Fruit fly (Drosophila melanogaster) whole organism, embryonic: ENCODE data around the gene CG32425.

Source experiments
- Antp ChIP-seq: fragments of 200-800 bp; sonication (Bioruptor generic); optimal IDR thresholded peaks from 3 replicates; lab custom pipeline; 2016; ENCODE audit warnings: missing biosample characterization, missing genetic modification characterization
- Bgb ChIP-seq: fragments of 200-800 bp; sonication (Bioruptor generic); IDR thresholded peaks from 2 replicates; pipeline ENCODE4 v1.3.6; 2022; ENCODE audit warnings: missing biosample characterization, missing genetic modification characterization; ENCODE audit not compliant: partially characterized antibody
- C15 ChIP-seq: fragments of 200-800 bp; sonication (Bioruptor generic); IDR thresholded peaks from 3 replicates; pipeline ENCODE4 v1.3.6; 2022; ENCODE audit warnings: missing biosample characterization, missing genetic modification characterization
- CG10366 ChIP-seq: fragments of 200-800 bp; sonication (Bioruptor generic); IDR thresholded peaks from 2 replicates; pipeline ENCODE4 v1.3.6; 2022; ENCODE audit warnings: missing biosample characterization, missing genetic modification characterization
- CG10959 ChIP-seq: fragments of 200-800 bp; sonication (Bioruptor generic); IDR thresholded peaks from 2 replicates; pipeline ENCODE4 v1.3.6; 2022; ENCODE audit warnings: missing biosample characterization, missing genetic modification characterization
- CG11093 ChIP-seq: fragments of 200-800 bp; sonication (Bioruptor generic); IDR thresholded peaks from 3 replicates; pipeline ENCODE4 v1.3.6; 2022; ENCODE audit warnings: missing biosample characterization, missing genetic modification characterization
- CG11504 ChIP-seq: fragments of 200-800 bp; sonication (Bioruptor generic); optimal IDR thresholded peaks from 3 replicates; lab custom pipeline; 2019; ENCODE audit warnings: missing biosample characterization, mild to moderate bottlenecking, missing genetic modification characterization, moderate library complexity
- CG11695 ChIP-seq: fragments of 200-800 bp; sonication (Bioruptor generic); IDR thresholded peaks from 3 replicates; pipeline ENCODE4 v1.3.6; 2022; ENCODE audit warnings: missing biosample characterization, missing genetic modification characterization
- CG12071 ChIP-seq: fragments of 200-800 bp; sonication (Bioruptor generic); optimal IDR thresholded peaks from 3 replicates; lab custom pipeline; 2018; ENCODE audit warnings: missing biosample characterization, mild to moderate bottlenecking, missing genetic modification characterization
- CG18476 ChIP-seq: fragments of 200-800 bp; sonication (Bioruptor generic); optimal IDR thresholded peaks from 2 replicates; lab custom pipeline; 2016; ENCODE audit warnings: missing biosample characterization, mild to moderate bottlenecking, missing genetic modification characterization
- CG2116 ChIP-seq: fragments of 200-800 bp; sonication (Bioruptor generic); optimal IDR thresholded peaks from 3 replicates; lab custom pipeline; 2018; ENCODE audit warnings: missing biosample characterization, mild to moderate bottlenecking, missing genetic modification characterization
- CG3065 ChIP-seq: fragments of 200-800 bp; sonication (Bioruptor generic); optimal IDR thresholded peaks from 2 replicates; lab custom pipeline; 2016; ENCODE audit warnings: missing biosample characterization, missing genetic modification characterization
- CG3163 ChIP-seq: fragments of 200-800 bp; sonication (Bioruptor generic); optimal IDR thresholded peaks from 3 replicates; lab custom pipeline; 2016; ENCODE audit warnings: missing biosample characterization, missing genetic modification characterization
- CG33557 ChIP-seq: fragments of 200-800 bp; sonication (Bioruptor generic); optimal IDR thresholded peaks from 2 replicates; lab custom pipeline; 2019; ENCODE audit warnings: missing biosample characterization, mild to moderate bottlenecking, missing genetic modification characterization, moderate library complexity
- CG4404 ChIP-seq: fragments of 200-800 bp; sonication (Bioruptor generic); IDR thresholded peaks from 2 replicates; pipeline ENCODE4 v1.3.6; 2022; ENCODE audit warnings: missing biosample characterization, missing genetic modification characterization
- CG6791 ChIP-seq: fragments of 200-800 bp; sonication (Bioruptor generic); IDR thresholded peaks from 3 replicates; pipeline ENCODE4 v1.3.6; 2022; ENCODE audit warnings: missing biosample characterization, missing genetic modification characterization; ENCODE audit not compliant: partially characterized antibody
- CG8290 ChIP-seq, 3 experiments: fragments of 200-800 bp; sonication (Bioruptor generic); optimal IDR thresholded peaks; 2 replicates each; lab custom pipeline; 2016 to 2019; ENCODE audit warnings: missing biosample characterization in 3 of 3, missing genetic modification characterization in 3 of 3, mild to moderate bottlenecking in 2 of 3, moderate library complexity in 1 of 3
- CG9797 ChIP-seq: fragments of 200-800 bp; sonication (Bioruptor generic); optimal IDR thresholded peaks from 3 replicates; lab custom pipeline; 2018; ENCODE audit warnings: missing biosample characterization, mild to moderate bottlenecking, missing genetic modification characterization
- CG9932 ChIP-seq: fragments of 200-800 bp; sonication (Bioruptor generic); IDR thresholded peaks from 2 replicates; pipeline ENCODE4 v1.3.6; 2022; ENCODE audit warnings: missing biosample characterization, missing genetic modification characterization
- Elba2 ChIP-seq: fragments of 200-800 bp; sonication (Bioruptor generic); optimal IDR thresholded peaks from 3 replicates; lab custom pipeline; 2016; ENCODE audit warnings: missing biosample characterization, missing genetic modification characterization
- Ets65A ChIP-seq: fragments of 200-800 bp; sonication (Bioruptor generic); peaks from one replicate; lab custom pipeline; 2016; ENCODE audit warnings: missing biosample characterization, missing genetic modification characterization
- Hand ChIP-seq: fragments of 200-800 bp; sonication (Bioruptor generic); optimal IDR thresholded peaks from 2 replicates; lab custom pipeline; 2017; ENCODE audit warnings: mild to moderate bottlenecking, missing biosample characterization, missing genetic modification reagents, missing genetic modification characterization
- HmgZ ChIP-seq: fragments of 200-800 bp; sonication (Bioruptor generic); optimal IDR thresholded peaks from 2 replicates; lab custom pipeline; 2018; ENCODE audit warnings: missing biosample characterization, mild to moderate bottlenecking, missing genetic modification characterization
- Hmr ChIP-seq: fragments of 200-800 bp; sonication (Bioruptor generic); optimal IDR thresholded peaks from 3 replicates; lab custom pipeline; 2017; ENCODE audit warnings: mild to moderate bottlenecking, missing biosample characterization, missing genetic modification reagents, missing genetic modification characterization
- Med ChIP-seq: fragments of 200-800 bp; sonication (Bioruptor generic); peaks from one replicate; lab custom pipeline; 2016; ENCODE audit warnings: missing biosample characterization, missing genetic modification characterization, mild to moderate bottlenecking, inconsistent platforms, moderate library complexity
- Opbp ChIP-seq: fragments of 200-800 bp; sonication (Bioruptor generic); IDR thresholded peaks from 3 replicates; pipeline ENCODE4 v1.3.6; 2022; ENCODE audit warnings: missing biosample characterization, missing genetic modification characterization; ENCODE audit not compliant: partially characterized antibody
- Pdp1 ChIP-seq, 2 experiments: fragments of 200-800 bp; sonication (Bioruptor generic); optimal IDR thresholded peaks; 3 replicates each; lab custom pipeline; 2016; ENCODE audit warnings: missing biosample characterization in 2 of 2, missing genetic modification characterization in 2 of 2, mild to moderate bottlenecking in 1 of 2, moderate library complexity in 1 of 2
- Sry-δ ChIP-seq: fragments of 200-800 bp; sonication (Bioruptor generic); optimal IDR thresholded peaks from 2 replicates; lab custom pipeline; 2016; ENCODE audit warnings: missing biosample characterization, missing genetic modification characterization
- abd-A ChIP-seq: fragments of 200-800 bp; sonication (Bioruptor generic); optimal IDR thresholded peaks from 3 replicates; lab custom pipeline; 2019; ENCODE audit warnings: missing biosample characterization, mild to moderate bottlenecking, missing genetic modification characterization, moderate library complexity
- amos ChIP-seq: fragments of 200-800 bp; sonication (Bioruptor generic); IDR thresholded peaks from 2 replicates; pipeline ENCODE4 v1.3.6; 2022; ENCODE audit warnings: missing biosample characterization, missing genetic modification characterization; ENCODE audit not compliant: partially characterized antibody
- caup ChIP-seq: fragments of 200-800 bp; sonication (Bioruptor generic); optimal IDR thresholded peaks from 3 replicates; lab custom pipeline; 2017; ENCODE audit warnings: missing biosample characterization, mild to moderate bottlenecking, missing genetic modification characterization, moderate library complexity; ENCODE audit not compliant: severe bottlenecking
- chinmo ChIP-seq: fragments of 200-800 bp; sonication (Bioruptor generic); IDR thresholded peaks from 4 replicates; pipeline ENCODE4 v1.3.6; 2022; ENCODE audit warnings: missing biosample characterization, missing genetic modification characterization; ENCODE audit not compliant: partially characterized antibody
- dan ChIP-seq: fragments of 200-800 bp; sonication (Bioruptor generic); IDR thresholded peaks from 2 replicates; pipeline ENCODE4 v1.3.6; 2022; ENCODE audit warnings: missing biosample characterization, missing genetic modification characterization
- dmrt11E ChIP-seq: fragments of 200-800 bp; sonication (Bioruptor generic); optimal IDR thresholded peaks from 3 replicates; lab custom pipeline; 2018; ENCODE audit warnings: missing biosample characterization, mild to moderate bottlenecking, missing genetic modification characterization, moderate library complexity
- dysf ChIP-seq: fragments of 200-800 bp; sonication (Bioruptor generic); IDR thresholded peaks from 3 replicates; pipeline ENCODE4 v1.3.6; 2022; ENCODE audit warnings: missing biosample characterization, missing genetic modification characterization
- en ChIP-seq: fragments of 200-800 bp; sonication (Bioruptor generic); optimal IDR thresholded peaks from 2 replicates; lab custom pipeline; 2016; ENCODE audit warnings: missing biosample characterization, missing genetic modification characterization
- eve ChIP-seq, 2 experiments: fragments of >200 bp; optimal IDR thresholded peaks; 2 replicates each; lab custom pipeline; 2017; ENCODE audit warnings: missing biosample characterization in 2 of 2, missing genetic modification characterization in 2 of 2
- exex ChIP-seq: fragments of 200-800 bp; sonication (Bioruptor generic); optimal IDR thresholded peaks from 4 replicates; lab custom pipeline; 2018; ENCODE audit warnings: missing biosample characterization, mild to moderate bottlenecking, missing genetic modification characterization, moderate library complexity
- h ChIP-seq: fragments of >200 bp; optimal IDR thresholded peaks from 2 replicates; lab custom pipeline; 2017
- ken ChIP-seq: fragments of 200-800 bp; sonication (Bioruptor generic); IDR thresholded peaks from 3 replicates; pipeline ENCODE4 v1.3.6; 2022; ENCODE audit warnings: missing biosample characterization, missing genetic modification characterization
- mirr ChIP-seq: fragments of 200-800 bp; sonication (Bioruptor generic); optimal IDR thresholded peaks from 3 replicates; lab custom pipeline; 2018; ENCODE audit warnings: missing biosample characterization, mild to moderate bottlenecking, missing genetic modification characterization
- sd ChIP-seq: fragments of 200-800 bp; sonication (Bioruptor generic); optimal IDR thresholded peaks from 3 replicates; lab custom pipeline; 2018; ENCODE audit warnings: missing biosample characterization, mild to moderate bottlenecking, missing genetic modification characterization, moderate library complexity
- sens ChIP-seq: fragments of 200-800 bp; sonication (Bioruptor generic); peaks from one replicate; lab custom pipeline; 2016; ENCODE audit warnings: missing biosample characterization, missing genetic modification characterization
- sisA ChIP-seq: fragments of 200-800 bp; sonication (Bioruptor generic); IDR thresholded peaks from 2 replicates; pipeline ENCODE4 v1.3.6; 2022; ENCODE audit warnings: missing biosample characterization, missing genetic modification characterization
- stwl ChIP-seq: fragments of 200-800 bp; sonication (Bioruptor generic); optimal IDR thresholded peaks from 3 replicates; lab custom pipeline; 2018; ENCODE audit warnings: missing biosample characterization, mild to moderate bottlenecking, missing genetic modification characterization, moderate library complexity
- vvl ChIP-seq: fragments of 200-800 bp; sonication (Bioruptor generic); IDR thresholded peaks from 2 replicates; pipeline ENCODE4 v1.3.6; 2022; ENCODE audit warnings: missing biosample characterization, missing genetic modification characterization
- zfh1 ChIP-seq: fragments of 200-800 bp; sonication (Bioruptor generic); IDR thresholded peaks from 3 replicates; pipeline ENCODE4 v1.3.6; 2022; ENCODE audit warnings: missing biosample characterization, missing genetic modification characterization

The CG32425 gene

DNA sequence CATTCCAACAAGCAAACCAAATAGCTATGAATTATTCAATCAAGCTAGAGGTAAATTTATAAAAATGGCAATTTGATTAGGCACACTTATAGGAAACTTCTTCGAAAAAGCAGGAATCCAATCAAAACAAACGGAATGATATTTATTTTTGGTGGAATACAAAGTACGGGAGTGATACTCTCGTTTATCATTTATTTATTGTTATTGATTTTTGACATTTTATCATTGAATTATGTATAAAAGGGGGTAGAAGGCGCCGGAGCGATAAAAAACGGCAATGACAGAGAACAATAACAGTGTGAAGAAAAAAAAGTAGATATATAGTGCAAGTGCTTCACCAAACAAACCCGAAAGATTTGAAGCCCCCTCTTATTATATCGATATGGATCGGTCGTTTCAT is 32.8 kb downstream of the CG32425 start:
- TF ChIP-seq sens (GFP tag; lab: Kevin White, UChicago) = peak; percentile 10
- TF ChIP-seq CG9797 (GFP tag; lab: Kevin White, UChicago) = no peak
- no peak for TF ChIP-seq CG33557 (GFP tag; lab: Kevin White, UChicago)
- TF ChIP-seq eve (GFP tag; optimal IDR thresholded peaks at IDR 0.05; lab: Kevin White, UChicago) = peak in 1 of 2 experiments; percentile 2
- peak; percentile 50 for TF ChIP-seq sd (tag; lab: Kevin White, UChicago)
- TF ChIP-seq exex = peak; percentile 52
- TF ChIP-seq CG9932 (GFP tag; lab: Robert Waterston, UW) = no peak
- TF ChIP-seq Bgb (GFP tag; lab: Robert Waterston, UW) = no peak
- TF ChIP-seq CG18476 (GFP tag; lab: Kevin White, UChicago) = no peak
- TF ChIP-seq, all 482 proteins: peak for 4

DNA sequence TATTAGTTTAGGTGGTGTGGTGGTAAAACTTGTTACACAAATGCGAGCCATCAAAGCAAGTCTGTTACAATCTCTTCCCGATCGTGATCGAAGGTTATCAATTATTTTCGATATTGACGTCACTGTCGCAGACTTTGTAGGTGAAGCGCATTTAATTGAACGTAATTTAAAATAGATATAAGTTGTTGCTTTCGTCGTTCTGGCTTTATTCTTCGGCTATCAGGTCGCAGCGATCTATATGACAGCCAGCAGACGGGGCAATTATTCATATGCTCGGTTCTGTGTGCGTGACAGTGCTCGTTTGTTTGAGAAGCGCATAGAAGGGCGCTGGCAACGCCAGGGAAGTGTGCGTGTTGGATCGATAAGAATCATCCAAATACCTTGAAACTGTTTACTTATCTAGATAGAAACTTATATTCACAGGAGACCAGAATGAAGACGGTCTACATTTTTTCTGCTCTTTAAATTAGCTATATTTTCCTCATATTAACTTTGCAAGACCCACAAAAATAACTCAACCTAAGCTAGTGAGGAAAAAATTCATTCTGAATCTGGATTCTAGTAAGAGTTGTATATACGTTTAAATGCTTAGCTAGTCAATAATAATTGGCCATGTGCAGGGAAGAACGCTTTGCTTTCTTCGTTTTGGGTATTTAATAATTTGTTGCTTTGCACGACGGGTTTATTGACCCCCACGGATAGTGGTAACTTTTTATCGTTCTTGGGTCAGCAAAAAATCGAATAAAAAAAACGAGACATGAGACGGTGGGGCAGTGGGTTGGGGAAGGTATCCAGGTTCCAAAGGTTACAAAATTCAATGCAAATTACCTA is 33.4 kb downstream of the CG32425 start:
- TF ChIP-seq CG10959 (GFP tag; lab: Robert Waterston, UW) (no peak), CG4404 (GFP tag; lab: Robert Waterston, UW) (no peak), Antp (GFP tag; lab: Kevin White, UChicago) (no peak), stwl (tag; lab: Kevin White, UChicago) (peak; percentile 53), CG6791 (0 out of 3 replicates have a peak, but pooled peaks have one; percentile 9), Ets65A (GFP tag; lab: Kevin White, UChicago) (peak; percentile 60), CG11504 (tag; lab: Kevin White, UChicago) (no peak), sisA (GFP tag; lab: Robert Waterston, UW) (no peak), dmrt11E (tag; lab: Kevin White, UChicago) (no peak), en (GFP tag; lab: Kevin White, UChicago) (no peak), vvl (0 out of 2 replicates have a peak, but pooled peaks have one; percentile 6), C15 (GFP tag; lab: Robert Waterston, UW) (0 out of 3 replicates have a peak, but pooled peaks have one; percentile 22), CG12071 (no peak), chinmo (GFP tag; lab: Robert Waterston, UW) (0 out of 4 replicates have a peak, but pooled peaks have one; percentile 40), HmgZ (tag; lab: Kevin White, UChicago) (no peak), ken (GFP tag; lab: Robert Waterston, UW) (no peak), CG8290 (GFP tag; optimal IDR thresholded peaks at IDR 0.05; lab: Kevin White, UChicago) (peak; percentile 27), CG8290 (tag; optimal IDR thresholded peaks at IDR 0.05; lab: Kevin White, UChicago) (peak; percentile 41 to 46), amos (GFP tag; lab: Robert Waterston, UW) (no peak), CG3163 (no peak), Hmr (GFP tag; lab: Kevin White, UChicago) (peak; percentile 14), exex (no peak), Hand (GFP tag; lab: Kevin White, UChicago) (no peak), CG11695 (GFP tag; lab: Robert Waterston, UW) (no peak), Med (GFP tag; lab: Kevin White, UChicago) (peak; percentile 66), CG2116 (GFP tag; lab: Kevin White, UChicago) (peak; percentile 16), caup (GFP tag; lab: Kevin White, UChicago) (no peak), Pdp1 (GFP tag; optimal IDR thresholded peaks at IDR 0.05; lab: Kevin White, UChicago) (peak in 1 of 2 experiments; percentile 18), CG11093 (no peak), h (lab: Kevin White, UChicago) (no peak), CG3065 (GFP tag; lab: Kevin White, UChicago) (no peak), mirr (GFP tag; lab: Kevin White, UChicago) (peak; percentile 8), Opbp (GFP tag; lab: Robert Waterston, UW) (0 out of 3 replicates have a peak, but pooled peaks have one; percentile 31), dan (no peak), Elba2 (GFP tag; lab: Kevin White, UChicago) (no peak), Sry-δ (GFP tag; lab: Kevin White, UChicago) (no peak), CG10366 (GFP tag; lab: Robert Waterston, UW) (no peak), zfh1 (GFP tag; lab: Robert Waterston, UW) (no peak), abd-A (tag; lab: Kevin White, UChicago) (no peak), dysf (GFP tag; lab: Robert Waterston, UW) (no peak)
